Fruit fly (Drosophila melanogaster) whole organism, embryonic: Measurements from ENCODE around the gene brm.

Experiments used
- Adf1 ChIP-seq: fragments of 200-800 bp; sonication (Bioruptor generic); IDR thresholded peaks from 2 replicates; pipeline ENCODE4 v1.3.6; 2022; ENCODE audit warnings: missing biosample characterization, missing genetic modification characterization
- Atf6 ChIP-seq: fragments of 200-800 bp; sonication (Bioruptor generic); IDR thresholded peaks from 2 replicates; pipeline ENCODE4 v1.3.6; 2022; ENCODE audit warnings: missing biosample characterization, missing genetic modification characterization
- Blimp-1 ChIP-seq: fragments of 200-800 bp; sonication (Bioruptor generic); optimal IDR thresholded peaks from 3 replicates; lab custom pipeline; 2018; ENCODE audit warnings: missing biosample characterization, missing genetic modification characterization, mild to moderate bottlenecking, moderate library complexity, missing genetic modification reagents
- CG1024 ChIP-seq: fragments of 200-800 bp; sonication (Bioruptor generic); IDR thresholded peaks from 2 replicates; pipeline ENCODE4 v1.3.6; 2022; ENCODE audit warnings: missing biosample characterization, missing genetic modification characterization
- CG10462 ChIP-seq: fragments of 200-800 bp; sonication (Bioruptor generic); optimal IDR thresholded peaks from 2 replicates; lab custom pipeline; 2016; ENCODE audit warnings: missing biosample characterization, missing genetic modification characterization
- CG10959 ChIP-seq: fragments of 200-800 bp; sonication (Bioruptor generic); IDR thresholded peaks from 2 replicates; pipeline ENCODE4 v1.3.6; 2022; ENCODE audit warnings: missing biosample characterization, missing genetic modification characterization
- CG11093 ChIP-seq: fragments of 200-800 bp; sonication (Bioruptor generic); IDR thresholded peaks from 3 replicates; pipeline ENCODE4 v1.3.6; 2022; ENCODE audit warnings: missing biosample characterization, missing genetic modification characterization
- CG13775 ChIP-seq: fragments of 200-800 bp; sonication (Bioruptor generic); optimal IDR thresholded peaks from 3 replicates; lab custom pipeline; 2017; ENCODE audit warnings: missing biosample characterization, mild to moderate bottlenecking, missing genetic modification characterization
- CG1603 ChIP-seq: fragments of 200-800 bp; sonication (Bioruptor generic); optimal IDR thresholded peaks from 2 replicates; lab custom pipeline; 2019; ENCODE audit warnings: missing biosample characterization, mild to moderate bottlenecking, missing genetic modification characterization, moderate library complexity
- CG30431 ChIP-seq: fragments of 200-800 bp; sonication (Bioruptor generic); optimal IDR thresholded peaks from 2 replicates; lab custom pipeline; 2017; ENCODE audit warnings: missing biosample characterization, missing genetic modification characterization
- CG31365 ChIP-seq: fragments of 200-800 bp; sonication (Bioruptor generic); optimal IDR thresholded peaks from 2 replicates; lab custom pipeline; 2018; ENCODE audit warnings: missing biosample characterization, mild to moderate bottlenecking, missing genetic modification characterization
- CG3163 ChIP-seq: fragments of 200-800 bp; sonication (Bioruptor generic); optimal IDR thresholded peaks from 3 replicates; lab custom pipeline; 2016; ENCODE audit warnings: missing biosample characterization, missing genetic modification characterization
- CG3995 ChIP-seq: fragments of 200-800 bp; sonication (Bioruptor generic); optimal IDR thresholded peaks from 3 replicates; lab custom pipeline; 2016; ENCODE audit warnings: missing biosample characterization, missing genetic modification characterization
- CG4360 ChIP-seq: fragments of 200-800 bp; sonication (Bioruptor generic); IDR thresholded peaks from 2 replicates; pipeline ENCODE4 v1.3.6; 2022; ENCODE audit warnings: missing biosample characterization, missing genetic modification characterization
- CG43689 ChIP-seq: fragments of 200-800 bp; sonication (Bioruptor generic); IDR thresholded peaks from 2 replicates; pipeline ENCODE4 v1.3.6; 2022; ENCODE audit warnings: missing biosample characterization, missing genetic modification characterization
- CG4404 ChIP-seq: fragments of 200-800 bp; sonication (Bioruptor generic); IDR thresholded peaks from 2 replicates; pipeline ENCODE4 v1.3.6; 2022; ENCODE audit warnings: missing biosample characterization, missing genetic modification characterization
- CG4707 ChIP-seq: fragments of 200-800 bp; sonication (Bioruptor generic); optimal IDR thresholded peaks from 2 replicates; lab custom pipeline; 2018; ENCODE audit warnings: missing biosample characterization, mild to moderate bottlenecking, missing genetic modification characterization, moderate library complexity
- CG6689 ChIP-seq: fragments of 200-800 bp; sonication (Bioruptor generic); IDR thresholded peaks from 2 replicates; pipeline ENCODE4 v1.3.6; 2022; ENCODE audit warnings: missing biosample characterization, missing genetic modification characterization
- CG8924 ChIP-seq: fragments of 200-800 bp; optimal IDR thresholded peaks from 3 replicates; lab custom pipeline; 2019; ENCODE audit warnings: missing biosample characterization, mild to moderate bottlenecking, missing genetic modification characterization, moderate library complexity
- Doc2 ChIP-seq: fragments of 200-800 bp; sonication (Bioruptor generic); IDR thresholded peaks from 2 replicates; pipeline ENCODE4 v1.3.6; 2022; ENCODE audit warnings: missing biosample characterization, missing genetic modification characterization
- E2f2 ChIP-seq: fragments of 200-800 bp; sonication (Bioruptor generic); IDR thresholded peaks from 2 replicates; pipeline ENCODE4 v1.3.6; 2022; ENCODE audit warnings: missing biosample characterization, missing genetic modification characterization
- Eip74EF ChIP-seq, 2 experiments: fragments of 200-800 bp in 1 of 2; fragments of >200 bp in 1 of 2; sonication (Bioruptor generic) in 1 of 2; optimal IDR thresholded peaks; 2 replicates each; lab custom pipeline; 2017 to 2019; ENCODE audit warnings: missing biosample characterization in 2 of 2, missing genetic modification characterization in 2 of 2, mild to moderate bottlenecking in 1 of 2, moderate library complexity in 1 of 2
- Fer3 ChIP-seq: fragments of 200-800 bp; sonication (Bioruptor generic); optimal IDR thresholded peaks from 2 replicates; lab custom pipeline; 2018; ENCODE audit warnings: missing biosample characterization, mild to moderate bottlenecking, missing genetic modification characterization, moderate library complexity
- H2.0 ChIP-seq: fragments of 200-800 bp; sonication (Bioruptor generic); IDR thresholded peaks from 2 replicates; pipeline ENCODE4 v1.3.6; 2022; ENCODE audit warnings: missing biosample characterization, missing genetic modification characterization
- HLH4C ChIP-seq: fragments of 200-800 bp; sonication (Bioruptor generic); IDR thresholded peaks from 3 replicates; pipeline ENCODE4 v1.3.6; 2022; ENCODE audit warnings: missing biosample characterization, missing genetic modification characterization; ENCODE audit not compliant: partially characterized antibody
- HmgD ChIP-seq: fragments of 200-800 bp; sonication (Bioruptor generic); optimal IDR thresholded peaks from 3 replicates; lab custom pipeline; 2016; ENCODE audit warnings: missing biosample characterization, missing genetic modification characterization
- MBD-R2 ChIP-seq: fragments of 200-800 bp; sonication (Bioruptor generic); IDR thresholded peaks from 2 replicates; pipeline ENCODE4 v1.3.6; 2022; ENCODE audit warnings: missing biosample characterization, missing genetic modification characterization
- Mes4 ChIP-seq: fragments of 200-800 bp; sonication (Bioruptor generic); optimal IDR thresholded peaks from 2 replicates; lab custom pipeline; 2016; ENCODE audit warnings: missing biosample characterization, missing genetic modification characterization
- Poxn ChIP-seq: fragments of 200-800 bp; sonication (Bioruptor generic); IDR thresholded peaks from 2 replicates; pipeline ENCODE4 v1.3.6; 2022; ENCODE audit warnings: missing biosample characterization, missing genetic modification characterization
- Rfx ChIP-seq: fragments of 200-800 bp; sonication (Bioruptor generic); IDR thresholded peaks from 2 replicates; pipeline ENCODE4 v1.3.6; 2022; ENCODE audit warnings: missing biosample characterization, missing genetic modification characterization
- Rx ChIP-seq: fragments of 200-800 bp; sonication (Bioruptor generic); IDR thresholded peaks from 2 replicates; pipeline ENCODE4 v1.3.6; 2022; ENCODE audit warnings: missing biosample characterization, missing genetic modification characterization
- Sry-δ ChIP-seq: fragments of 200-800 bp; sonication (Bioruptor generic); optimal IDR thresholded peaks from 2 replicates; lab custom pipeline; 2016; ENCODE audit warnings: missing biosample characterization, missing genetic modification characterization
- Xbp1 ChIP-seq: fragments of 200-800 bp; sonication (Bioruptor generic); optimal IDR thresholded peaks from 3 replicates; lab custom pipeline; 2016; ENCODE audit warnings: missing biosample characterization, mild to moderate bottlenecking, missing genetic modification characterization
- ase ChIP-seq: fragments of 200-800 bp; sonication (Bioruptor generic); IDR thresholded peaks from 3 replicates; pipeline ENCODE4 v1.3.6; 2022; ENCODE audit warnings: missing biosample characterization, missing genetic modification characterization
- cas ChIP-seq: fragments of 200-800 bp; sonication (Bioruptor generic); IDR thresholded peaks from 2 replicates; pipeline ENCODE4 v1.3.6; 2022; ENCODE audit warnings: missing biosample characterization, missing genetic modification characterization
- chinmo ChIP-seq: fragments of 200-800 bp; sonication (Bioruptor generic); IDR thresholded peaks from 4 replicates; pipeline ENCODE4 v1.3.6; 2022; ENCODE audit warnings: missing biosample characterization, missing genetic modification characterization; ENCODE audit not compliant: partially characterized antibody
- chn ChIP-seq: fragments of 200-800 bp; sonication (Bioruptor generic); optimal IDR thresholded peaks from 2 replicates; lab custom pipeline; 2016; ENCODE audit warnings: missing biosample characterization, missing genetic modification characterization
- dmrt11E ChIP-seq: fragments of 200-800 bp; sonication (Bioruptor generic); optimal IDR thresholded peaks from 3 replicates; lab custom pipeline; 2018; ENCODE audit warnings: missing biosample characterization, mild to moderate bottlenecking, missing genetic modification characterization, moderate library complexity
- fru ChIP-seq: fragments of >200 bp; optimal IDR thresholded peaks from 2 replicates; lab custom pipeline; 2017
- lab ChIP-seq: fragments of 200-800 bp; sonication (Bioruptor generic); optimal IDR thresholded peaks from 3 replicates; lab custom pipeline; 2017; ENCODE audit warnings: missing biosample characterization, missing genetic modification characterization, mild to moderate bottlenecking, moderate library complexity, missing genetic modification reagents
- pan ChIP-seq, 4 experiments: fragments of >200 bp in 3 of 4; fragments of 200-800 bp in 1 of 4; sonication (Bioruptor generic) in 1 of 4; optimal IDR thresholded peaks in 3 of 4; IDR thresholded peaks in 1 of 4; 2 replicates each; pipeline versions ENCODE4 v1.3.6 to Lab custom; 2017 to 2022; ENCODE audit warnings: missing biosample characterization in 2 of 4, missing genetic modification characterization in 2 of 4, mixed read lengths in 1 of 4
- pho ChIP-seq: fragments of 200-800 bp; sonication (Bioruptor generic); optimal IDR thresholded peaks from 2 replicates; lab custom pipeline; 2016; ENCODE audit warnings: missing biosample characterization, missing genetic modification characterization
- pros ChIP-seq: fragments of 200-800 bp; sonication (Bioruptor generic); optimal IDR thresholded peaks from 3 replicates; lab custom pipeline; 2019; ENCODE audit warnings: missing biosample characterization, mild to moderate bottlenecking, missing genetic modification characterization, moderate library complexity
- repo ChIP-seq: fragments of 200-800 bp; sonication (Bioruptor generic); optimal IDR thresholded peaks from 2 replicates; lab custom pipeline; 2016; ENCODE audit warnings: missing biosample characterization, missing genetic modification characterization
- scrt ChIP-seq: fragments of 200-800 bp; sonication (Bioruptor generic); optimal IDR thresholded peaks from 2 replicates; lab custom pipeline; 2018; ENCODE audit warnings: missing biosample characterization, mild to moderate bottlenecking, missing genetic modification characterization, moderate library complexity
- sens-2 ChIP-seq: fragments of 200-800 bp; sonication (Bioruptor generic); IDR thresholded peaks from 2 replicates; pipeline ENCODE4 v1.3.6; 2022; ENCODE audit warnings: missing biosample characterization, missing genetic modification characterization
- sqz ChIP-seq: fragments of 200-800 bp; sonication (Bioruptor generic); optimal IDR thresholded peaks from 3 replicates; lab custom pipeline; 2018; ENCODE audit warnings: missing biosample characterization, mild to moderate bottlenecking, missing genetic modification characterization
- tio ChIP-seq: fragments of 200-800 bp; sonication (Bioruptor generic); optimal IDR thresholded peaks from 2 replicates; lab custom pipeline; 2017; ENCODE audit warnings: missing biosample characterization, missing genetic modification characterization, inconsistent platforms
- toy ChIP-seq: fragments of 200-800 bp; sonication (Bioruptor generic); IDR thresholded peaks from 2 replicates; pipeline ENCODE4 v1.3.6; 2022; ENCODE audit warnings: missing biosample characterization, missing genetic modification characterization
- unc-4 ChIP-seq: fragments of 200-800 bp; sonication (Bioruptor generic); IDR thresholded peaks from 2 replicates; pipeline ENCODE4 v1.3.6; 2022; ENCODE audit warnings: missing biosample characterization, missing genetic modification characterization; ENCODE audit not compliant: partially characterized antibody

Gene brm

DNA sequence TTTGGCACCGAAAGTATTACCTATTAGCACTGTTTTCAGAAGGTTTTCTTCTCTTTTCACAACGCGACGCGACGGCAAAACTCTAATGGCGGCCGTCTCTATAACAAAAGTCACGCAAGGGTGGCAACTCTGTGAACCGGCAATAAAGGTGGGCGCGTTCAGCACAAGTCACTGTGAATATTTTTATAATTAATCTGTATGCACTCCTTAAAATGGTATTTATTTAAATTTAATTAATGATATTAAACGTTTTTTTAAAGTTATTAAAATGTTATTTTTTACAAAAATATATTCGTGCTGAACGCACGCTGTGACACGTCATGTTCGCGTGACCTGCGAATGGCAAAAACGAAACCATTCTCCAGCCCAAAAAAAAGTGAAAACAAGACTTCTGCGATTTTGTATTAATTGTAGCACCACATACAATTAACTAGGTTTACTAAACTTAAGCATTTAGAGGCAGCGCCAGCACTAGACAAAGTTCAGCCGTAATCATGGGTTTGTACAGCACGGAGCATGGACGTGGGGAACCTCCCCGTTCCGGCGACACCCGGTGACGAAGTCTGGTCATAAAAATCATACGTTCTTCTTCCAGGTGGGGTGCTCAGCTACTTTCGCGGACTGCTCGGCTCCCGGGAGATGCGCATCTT lies at the start of gene brm, which contains the start of gene Arl1 (continued):
- TF ChIP-seq CG13775 (GFP tag; lab: Kevin White, UChicago) (peak; percentile 99), CG31365 (tag; lab: Kevin White, UChicago) (peak; percentile 76), Mes4 (peak; percentile 31), Adf1 (GFP tag; lab: Robert Waterston, UW) (peak; percentile 91), Doc2 (GFP tag; lab: Robert Waterston, UW) (peak; percentile 96), tio (GFP tag; lab: Kevin White, UChicago) (peak; percentile 97), CG4404 (GFP tag; lab: Robert Waterston, UW) (peak; percentile 99), scrt (GFP tag; lab: Kevin White, UChicago) (peak; percentile 94), unc-4 (0 out of 2 replicates have a peak, but pooled peaks have one; percentile 40), Atf6 (GFP tag; lab: Robert Waterston, UW) (peak; percentile 98), lab (GFP tag; lab: Kevin White, UChicago) (peak; percentile 99), Fer3 (tag; lab: Kevin White, UChicago) (peak; percentile 99), HLH4C (GFP tag; lab: Robert Waterston, UW) (no peak), ase (GFP tag; lab: Robert Waterston, UW) (peak; percentile 99), E2f2 (GFP tag; lab: Robert Waterston, UW) (peak; percentile 86), CG8924 (tag; lab: Kevin White, UChicago) (peak; percentile 98), pho (GFP tag; lab: Kevin White, UChicago) (peak; percentile 91), Blimp-1 (GFP tag; lab: Kevin White, UChicago) (peak; percentile 95), fru (lab: Kevin White, UChicago) (no peak), MBD-R2 (GFP tag; lab: Robert Waterston, UW) (peak; percentile 100), sens-2 (GFP tag; lab: Robert Waterston, UW) (peak; percentile 98), CG3163 (GFP tag; lab: Kevin White, UChicago) (peak; percentile 46), CG30431 (peak; percentile 98), Xbp1 (GFP tag; lab: Kevin White, UChicago) (peak; percentile 99), chinmo (GFP tag; lab: Robert Waterston, UW) (no peak), cas (GFP tag; lab: Robert Waterston, UW) (peak; percentile 98), repo (GFP tag; lab: Kevin White, UChicago) (peak; percentile 52), CG11093 (GFP tag; lab: Robert Waterston, UW) (peak; percentile 98), chn (peak; percentile 93), H2.0 (GFP tag; lab: Robert Waterston, UW) (peak; percentile 99), CG4707 (peak; percentile 83), CG6689 (peak; percentile 99), Rfx (GFP tag; lab: Robert Waterston, UW) (peak; percentile 100), CG43689 (GFP tag; lab: Robert Waterston, UW) (peak; percentile 96), pan (optimal IDR thresholded peaks at IDR 0.05; lab: Kevin White, UChicago) (no peak), pan (GFP tag; optimal IDR thresholded peaks at IDR 0.05 in 1 of 2, IDR thresholded peaks at IDR 0.05 in 1 of 2) (peak in 1 of 2 experiments; percentile 99), Eip74EF (GFP tag; optimal IDR thresholded peaks at IDR 0.05; lab: Kevin White, UChicago) (peak in 1 of 2 experiments; percentile 94), HmgD (GFP tag; lab: Kevin White, UChicago) (peak; percentile 31), CG10462 (peak; percentile 89), dmrt11E (tag; lab: Kevin White, UChicago) (peak; percentile 98), Rx (peak; percentile 99), CG1603 (tag; lab: Kevin White, UChicago) (no peak), toy (GFP tag; lab: Robert Waterston, UW) (peak; percentile 97), CG3995 (GFP tag; lab: Kevin White, UChicago) (peak; percentile 99), CG10959 (peak; percentile 97), sqz (GFP tag; lab: Kevin White, UChicago) (peak; percentile 98), CG1024 (GFP tag; lab: Robert Waterston, UW) (peak; percentile 96), Poxn (peak; percentile 97), CG4360 (GFP tag; lab: Robert Waterston, UW) (peak; percentile 85), pros (GFP tag; lab: Kevin White, UChicago) (peak; percentile 76), Sry-δ (GFP tag; lab: Kevin White, UChicago) (peak; percentile 63)
